Fruit fly (Drosophila melanogaster) whole organism, embryonic: ENCODE results near the gene CG32369.

Experiments used
- CG10147 ChIP-seq: fragments of 200-800 bp; sonication (Bioruptor generic); optimal IDR thresholded peaks from 2 replicates; lab custom pipeline; 2019; ENCODE audit warnings: missing biosample characterization, mild to moderate bottlenecking, missing genetic modification characterization, moderate library complexity
- CG1024 ChIP-seq: fragments of 200-800 bp; sonication (Bioruptor generic); IDR thresholded peaks from 2 replicates; pipeline ENCODE4 v1.3.6; 2022; ENCODE audit warnings: missing biosample characterization, missing genetic modification characterization
- CG11504 ChIP-seq: fragments of 200-800 bp; sonication (Bioruptor generic); optimal IDR thresholded peaks from 3 replicates; lab custom pipeline; 2019; ENCODE audit warnings: missing biosample characterization, mild to moderate bottlenecking, missing genetic modification characterization, moderate library complexity
- CG13296 ChIP-seq: fragments of 200-800 bp; sonication (Bioruptor generic); optimal IDR thresholded peaks from 3 replicates; lab custom pipeline; 2018; ENCODE audit warnings: missing biosample characterization, mild to moderate bottlenecking, missing genetic modification characterization
- CG13424 ChIP-seq: fragments of 200-800 bp; sonication (Bioruptor generic); optimal IDR thresholded peaks from 2 replicates; lab custom pipeline; 2019; ENCODE audit warnings: missing biosample characterization, mild to moderate bottlenecking, missing genetic modification characterization, moderate library complexity
- CG14667 ChIP-seq: fragments of 200-800 bp; sonication (Bioruptor generic); IDR thresholded peaks from 2 replicates; pipeline ENCODE4 v1.3.6; 2022; ENCODE audit warnings: missing biosample characterization, missing genetic modification characterization
- CG1602 ChIP-seq: fragments of 200-800 bp; sonication (Bioruptor generic); optimal IDR thresholded peaks from 3 replicates; lab custom pipeline; 2016; ENCODE audit warnings: missing biosample characterization, missing genetic modification characterization
- CG17186 ChIP-seq: fragments of 200-800 bp; sonication (Bioruptor generic); optimal IDR thresholded peaks from 3 replicates; lab custom pipeline; 2017; ENCODE audit warnings: missing biosample characterization, missing genetic modification reagents, missing genetic modification characterization
- CG17912 ChIP-seq: fragments of 200-800 bp; sonication (Bioruptor generic); optimal IDR thresholded peaks from 2 replicates; lab custom pipeline; 2018; ENCODE audit warnings: missing biosample characterization, mild to moderate bottlenecking, missing genetic modification characterization
- CG2199 ChIP-seq: fragments of 200-800 bp; sonication (Bioruptor generic); IDR thresholded peaks from 3 replicates; pipeline ENCODE4 v1.3.6; 2022; ENCODE audit warnings: missing biosample characterization, missing genetic modification characterization
- CG30020 ChIP-seq: fragments of 200-800 bp; optimal IDR thresholded peaks from 2 replicates; lab custom pipeline; 2019; ENCODE audit warnings: missing biosample characterization, mild to moderate bottlenecking, missing genetic modification characterization, moderate library complexity
- CG3065 ChIP-seq: fragments of 200-800 bp; sonication (Bioruptor generic); optimal IDR thresholded peaks from 2 replicates; lab custom pipeline; 2016; ENCODE audit warnings: missing biosample characterization, missing genetic modification characterization
- CG3163 ChIP-seq: fragments of 200-800 bp; sonication (Bioruptor generic); optimal IDR thresholded peaks from 3 replicates; lab custom pipeline; 2016; ENCODE audit warnings: missing biosample characterization, missing genetic modification characterization
- CG34224 ChIP-seq: fragments of 200-800 bp; sonication (Bioruptor generic); IDR thresholded peaks from 3 replicates; pipeline ENCODE4 v1.3.6; 2022; ENCODE audit warnings: missing biosample characterization, missing genetic modification characterization; ENCODE audit not compliant: partially characterized antibody
- CG34422 ChIP-seq: fragments of 200-800 bp; sonication (Bioruptor generic); IDR thresholded peaks from 3 replicates; pipeline ENCODE4 v1.3.6; 2022; ENCODE audit warnings: missing biosample characterization, missing genetic modification characterization
- Dip3 ChIP-seq: fragments of 200-800 bp; sonication (Bioruptor generic); optimal IDR thresholded peaks from 3 replicates; lab custom pipeline; 2016; ENCODE audit warnings: missing biosample characterization, missing genetic modification characterization
- Dll ChIP-seq: fragments of 200-800 bp; sonication (Bioruptor generic); IDR thresholded peaks from 4 replicates; pipeline ENCODE4 v1.3.6; 2022; ENCODE audit warnings: missing biosample characterization, missing genetic modification characterization; ENCODE audit not compliant: partially characterized antibody
- Drgx ChIP-seq: fragments of 200-800 bp; sonication (Bioruptor generic); IDR thresholded peaks from 2 replicates; pipeline ENCODE4 v1.3.6; 2022; ENCODE audit warnings: missing biosample characterization, missing genetic modification characterization
- HmgD ChIP-seq: fragments of 200-800 bp; sonication (Bioruptor generic); optimal IDR thresholded peaks from 3 replicates; lab custom pipeline; 2016; ENCODE audit warnings: missing biosample characterization, missing genetic modification characterization
- NK7.1 ChIP-seq: fragments of 200-800 bp; sonication (Bioruptor generic); optimal IDR thresholded peaks from 3 replicates; lab custom pipeline; 2016; ENCODE audit warnings: missing biosample characterization, missing genetic modification characterization
- Rfx ChIP-seq: fragments of 200-800 bp; sonication (Bioruptor generic); IDR thresholded peaks from 2 replicates; pipeline ENCODE4 v1.3.6; 2022; ENCODE audit warnings: missing biosample characterization, missing genetic modification characterization
- al ChIP-seq: fragments of 200-800 bp; sonication (Bioruptor generic); IDR thresholded peaks from 2 replicates; pipeline ENCODE4 v1.3.6; 2022; ENCODE audit warnings: missing biosample characterization, missing genetic modification characterization
- amos ChIP-seq: fragments of 200-800 bp; sonication (Bioruptor generic); IDR thresholded peaks from 2 replicates; pipeline ENCODE4 v1.3.6; 2022; ENCODE audit warnings: missing biosample characterization, missing genetic modification characterization; ENCODE audit not compliant: partially characterized antibody
- ase ChIP-seq: fragments of 200-800 bp; sonication (Bioruptor generic); IDR thresholded peaks from 3 replicates; pipeline ENCODE4 v1.3.6; 2022; ENCODE audit warnings: missing biosample characterization, missing genetic modification characterization
- cg ChIP-seq: fragments of 200-800 bp; sonication (Bioruptor generic); optimal IDR thresholded peaks from 3 replicates; lab custom pipeline; 2019; ENCODE audit warnings: missing biosample characterization, mild to moderate bottlenecking, missing genetic modification characterization, moderate library complexity
- chinmo ChIP-seq: fragments of 200-800 bp; sonication (Bioruptor generic); IDR thresholded peaks from 4 replicates; pipeline ENCODE4 v1.3.6; 2022; ENCODE audit warnings: missing biosample characterization, missing genetic modification characterization; ENCODE audit not compliant: partially characterized antibody
- dmrt99B ChIP-seq: fragments of 200-800 bp; sonication (Bioruptor generic); optimal IDR thresholded peaks from 2 replicates; lab custom pipeline; 2018; ENCODE audit warnings: missing biosample characterization, mild to moderate bottlenecking, missing genetic modification characterization, moderate library complexity
- ems ChIP-seq: fragments of 200-800 bp; sonication (Bioruptor generic); optimal IDR thresholded peaks from 3 replicates; lab custom pipeline; 2016; ENCODE audit warnings: missing biosample characterization, missing genetic modification characterization
- eve ChIP-seq, 2 experiments: fragments of >200 bp; optimal IDR thresholded peaks; 2 replicates each; lab custom pipeline; 2017; ENCODE audit warnings: missing biosample characterization in 2 of 2, missing genetic modification characterization in 2 of 2
- exex ChIP-seq: fragments of 200-800 bp; sonication (Bioruptor generic); optimal IDR thresholded peaks from 4 replicates; lab custom pipeline; 2018; ENCODE audit warnings: missing biosample characterization, mild to moderate bottlenecking, missing genetic modification characterization, moderate library complexity
- gfzf ChIP-seq: fragments of 200-800 bp; sonication (Bioruptor generic); optimal IDR thresholded peaks from 2 replicates; lab custom pipeline; 2016; ENCODE audit warnings: missing biosample characterization, mild to moderate bottlenecking, missing genetic modification characterization, moderate library complexity
- hbn ChIP-seq: fragments of 200-800 bp; sonication (Bioruptor generic); IDR thresholded peaks from 2 replicates; pipeline ENCODE4 v1.3.6; 2022; ENCODE audit warnings: missing biosample characterization, missing genetic modification characterization; ENCODE audit not compliant: partially characterized antibody
- kah ChIP-seq: fragments of 200-800 bp; sonication (Bioruptor generic); optimal IDR thresholded peaks from 2 replicates; lab custom pipeline; 2018; ENCODE audit warnings: missing biosample characterization, mild to moderate bottlenecking, missing genetic modification characterization
- lbe ChIP-seq: fragments of 200-800 bp; sonication (Bioruptor generic); optimal IDR thresholded peaks from 2 replicates; lab custom pipeline; 2016; ENCODE audit warnings: missing biosample characterization, mild to moderate bottlenecking, missing genetic modification characterization
- mirr ChIP-seq: fragments of 200-800 bp; sonication (Bioruptor generic); optimal IDR thresholded peaks from 3 replicates; lab custom pipeline; 2018; ENCODE audit warnings: missing biosample characterization, mild to moderate bottlenecking, missing genetic modification characterization
- nerfin-2 ChIP-seq: fragments of 200-800 bp; sonication (Bioruptor generic); IDR thresholded peaks from 2 replicates; pipeline ENCODE4 v1.3.6; 2022; ENCODE audit warnings: missing biosample characterization, missing genetic modification characterization; ENCODE audit not compliant: partially characterized antibody
- sd ChIP-seq: fragments of 200-800 bp; sonication (Bioruptor generic); optimal IDR thresholded peaks from 3 replicates; lab custom pipeline; 2018; ENCODE audit warnings: missing biosample characterization, mild to moderate bottlenecking, missing genetic modification characterization, moderate library complexity
- sens-2 ChIP-seq: fragments of 200-800 bp; sonication (Bioruptor generic); IDR thresholded peaks from 2 replicates; pipeline ENCODE4 v1.3.6; 2022; ENCODE audit warnings: missing biosample characterization, missing genetic modification characterization
- sug ChIP-seq: fragments of 200-800 bp; optimal IDR thresholded peaks from 2 replicates; lab custom pipeline; 2019; ENCODE audit warnings: missing biosample characterization, mild to moderate bottlenecking, missing genetic modification characterization, moderate library complexity
- tap ChIP-seq: fragments of 200-800 bp; optimal IDR thresholded peaks from 3 replicates; lab custom pipeline; 2019; ENCODE audit warnings: missing biosample characterization, mild to moderate bottlenecking, missing genetic modification characterization, moderate library complexity
- yki ChIP-seq: fragments of >200 bp; optimal IDR thresholded peaks from 3 replicates; lab custom pipeline; 2018

The CG32369 gene

dm6 chr3L:7805336-7805803 is 4.3 kb downstream of the CG32369 start (continued):
- TF ChIP-seq CG3163 (GFP tag; lab: Kevin White, UChicago) = peak; percentile 99
- TF ChIP-seq CG11504 (tag; lab: Kevin White, UChicago) = peak; percentile 44
- TF ChIP-seq CG13424 (tag; lab: Kevin White, UChicago) = no peak
- no peak for TF ChIP-seq CG14667 (GFP tag; lab: Robert Waterston, UW)
- 0 out of 2 replicates have a peak, but pooled peaks have one; percentile 16 for TF ChIP-seq sens-2 (GFP tag; lab: Robert Waterston, UW)
- TF ChIP-seq CG34224 (GFP tag; lab: Robert Waterston, UW) = peak; percentile 36; the same call in 2 of the 3 replicates
- no peak for TF ChIP-seq ase (GFP tag; lab: Robert Waterston, UW)
- peak; percentile 27 for TF ChIP-seq mirr (GFP tag; lab: Kevin White, UChicago)
- peak; percentile 34 for TF ChIP-seq CG13296
- TF ChIP-seq NK7.1 (GFP tag; lab: Kevin White, UChicago) = no peak
- TF ChIP-seq nerfin-2 (GFP tag; lab: Robert Waterston, UW) = no peak
- TF ChIP-seq chinmo (GFP tag; lab: Robert Waterston, UW) = peak; percentile 88; the same call in 2 of the 4 replicates
- no peak for TF ChIP-seq CG10147 (GFP tag; lab: Kevin White, UChicago)
- peak; percentile 75 for TF ChIP-seq cg (GFP tag; lab: Kevin White, UChicago)
- TF ChIP-seq Rfx = no peak
- TF ChIP-seq amos (GFP tag; lab: Robert Waterston, UW) = no peak
- TF ChIP-seq eve (GFP tag; optimal IDR thresholded peaks at IDR 0.05; lab: Kevin White, UChicago) = peak in 1 of 2 experiments; percentile 1
- 0 out of 4 replicates have a peak, but pooled peaks have one; percentile 19 for TF ChIP-seq Dll (GFP tag; lab: Robert Waterston, UW)
- peak; percentile 33; the same call in 1 of the 3 replicates for TF ChIP-seq CG2199 (GFP tag; lab: Robert Waterston, UW)
- TF ChIP-seq al = no peak
- no peak for TF ChIP-seq HmgD (GFP tag; lab: Kevin White, UChicago)
- peak; percentile 2 for TF ChIP-seq tap
- TF ChIP-seq dmrt99B (tag; lab: Kevin White, UChicago) = no peak
- no peak for TF ChIP-seq gfzf
- TF ChIP-seq yki (lab: Kevin White, UChicago) = peak; percentile 27
- TF ChIP-seq CG17186 (GFP tag; lab: Kevin White, UChicago) = no peak
- TF ChIP-seq sug (tag; lab: Kevin White, UChicago) = no peak
- TF ChIP-seq CG17912 (GFP tag; lab: Kevin White, UChicago) = no peak
- TF ChIP-seq CG30020 (tag; lab: Kevin White, UChicago) = no peak
- TF ChIP-seq Dip3 (GFP tag; lab: Kevin White, UChicago) = no peak
- peak; percentile 17; the same call in 1 of the 3 replicates for TF ChIP-seq CG34422 (GFP tag; lab: Robert Waterston, UW)
- peak; percentile 65 for TF ChIP-seq lbe (GFP tag; lab: Kevin White, UChicago)
- TF ChIP-seq CG1024 (GFP tag; lab: Robert Waterston, UW) = no peak
- TF ChIP-seq CG1602 = no peak
- no peak for TF ChIP-seq ems (GFP tag; lab: Kevin White, UChicago)
- peak; percentile 34 for TF ChIP-seq exex (tag; lab: Kevin White, UChicago)
- peak; percentile 31; the same call in 1 of the 2 replicates for TF ChIP-seq Drgx (GFP tag; lab: Robert Waterston, UW)
- TF ChIP-seq kah (GFP tag; lab: Kevin White, UChicago) = peak; percentile 55
- no peak for TF ChIP-seq CG3065 (GFP tag; lab: Kevin White, UChicago)
- TF ChIP-seq sd (tag; lab: Kevin White, UChicago) = peak; percentile 86
- 0 out of 2 replicates have a peak, but pooled peaks have one; percentile 35 for TF ChIP-seq hbn
